Fruit fly (Drosophila melanogaster): ENCODE measurements around the gene CG11357.

The CG11357 gene

dm6 chr3L:4531941-4532478 is 9.8 kb upstream of the CG11357 start, which contains the start of gene Tie (continued):
- TF ChIP-seq Optix (GFP tag; IDR thresholded peaks at IDR 0.05) (no peak), HLH4C (GFP tag; IDR thresholded peaks at IDR 0.05; ENCODE audit: partially characterized antibody) (no peak), Xrp1 (GFP tag; IDR thresholded peaks at IDR 0.05) (no peak), CG8924 (tag; optimal IDR thresholded peaks at IDR 0.05) (no peak), CG30403 (GFP tag; optimal IDR thresholded peaks at IDR 0.05) (no peak), Rfx (GFP tag; IDR thresholded peaks at IDR 0.05) (peak; percentile 12; the same call in 1 of the 2 replicates), p53 (GFP tag; optimal IDR thresholded peaks at IDR 0.05) (no peak), CG10366 (GFP tag; IDR thresholded peaks at IDR 0.05) (no peak), fd96Cb (tag; optimal IDR thresholded peaks at IDR 0.05) (no peak), ttk (GFP tag; IDR thresholded peaks at IDR 0.05) (no peak), Sin3A (optimal IDR thresholded peaks at IDR 0.05) (no peak), CG17612 (GFP tag; IDR thresholded peaks at IDR 0.05) (no peak), CG17186 (GFP tag; optimal IDR thresholded peaks at IDR 0.05) (no peak), CG3847 (GFP tag; IDR thresholded peaks at IDR 0.05) (0 out of 2 replicates have a peak, but pooled peaks have one; percentile 27), br (optimal IDR thresholded peaks at IDR 0.05) (no peak), CG5180 (GFP tag; optimal IDR thresholded peaks at IDR 0.05) (peak; percentile 48), CG13894 (tag; optimal IDR thresholded peaks at IDR 0.05) (peak; percentile 12), B-H1 (GFP tag; IDR thresholded peaks at IDR 0.05) (no peak), crp (GFP tag; optimal IDR thresholded peaks at IDR 0.05) (no peak), gro (GFP tag; optimal IDR thresholded peaks at IDR 0.05) (no peak), dimm (GFP tag; IDR thresholded peaks at IDR 0.05) (no peak), CG8290 (GFP tag; optimal IDR thresholded peaks at IDR 0.05) (no peak), CG8290 (tag; optimal IDR thresholded peaks at IDR 0.05) (peak in 1 of 2 experiments; percentile 23), klu (GFP tag; IDR thresholded peaks at IDR 0.05) (peak; percentile 62), CG32532 (GFP tag; IDR thresholded peaks at IDR 0.05) (peak; percentile 49; the same call in 1 of the 2 replicates), CG17912 (GFP tag; optimal IDR thresholded peaks at IDR 0.05) (no peak), CG4707 (GFP tag; optimal IDR thresholded peaks at IDR 0.05) (no peak), ewg (GFP tag; optimal IDR thresholded peaks at IDR 0.05) (peak; percentile 68), Kr (GFP tag; optimal IDR thresholded peaks at IDR 0.05) (no peak), CG34422 (GFP tag; IDR thresholded peaks at IDR 0.05) (peak; percentile 29; the same call in 1 of the 3 replicates), CG10959 (GFP tag; IDR thresholded peaks at IDR 0.05) (no peak), ash1 (GFP tag; optimal IDR thresholded peaks at IDR 0.05) (no peak), gem (tag; optimal IDR thresholded peaks at IDR 0.05) (no peak), fd3F (GFP tag; optimal IDR thresholded peaks at IDR 0.05) (no peak), sna (GFP tag; IDR thresholded peaks at IDR 0.05; ENCODE audit: partially characterized antibody) (no peak), Bgb (GFP tag; IDR thresholded peaks at IDR 0.05; ENCODE audit: partially characterized antibody) (peak; percentile 27; the same call in 1 of the 2 replicates), Nf-YA (GFP tag; IDR thresholded peaks at IDR 0.05) (no peak), Atf-2 (GFP tag; optimal IDR thresholded peaks at IDR 0.05) (no peak), CG4404 (GFP tag; IDR thresholded peaks at IDR 0.05) (no peak), nom (GFP tag; optimal IDR thresholded peaks at IDR 0.05) (peak; percentile 32), vvl (GFP tag; IDR thresholded peaks at IDR 0.05) (peak; percentile 18; the same call in 1 of the 2 replicates), CG6272 (GFP tag; IDR thresholded peaks at IDR 0.05) (no peak), CTCF (GFP tag; optimal IDR thresholded peaks at IDR 0.05) (peak; percentile 90), Vsx1 (GFP tag; optimal IDR thresholded peaks at IDR 0.05) (no peak), CG1602 (GFP tag; optimal IDR thresholded peaks at IDR 0.05) (no peak), sr (GFP tag; IDR thresholded peaks at IDR 0.05) (peak; percentile 96), MBD-R2 (GFP tag; IDR thresholded peaks at IDR 0.05) (no peak), CG34224 (GFP tag; IDR thresholded peaks at IDR 0.05; ENCODE audit: partially characterized antibody) (no peak; the same call in 2 of the 3 replicates), CG7839 (tag; optimal IDR thresholded peaks at IDR 0.05) (no peak), Doc3 (GFP tag; IDR thresholded peaks at IDR 0.05; ENCODE audit: partially characterized antibody) (0 out of 3 replicates have a peak, but pooled peaks have one; percentile 10), CG31224 (GFP tag; IDR thresholded peaks at IDR 0.05) (no peak), Dek (tag; optimal IDR thresholded peaks at IDR 0.05) (no peak)

All from whole organism, embryonic.